Worm (Caenorhabditis elegans) whole organism, L1 larva: ENCODE measurements around the gene F42A10.5.

Source experiments
- C04F5.9 ChIP-seq: sonication (generic microtip); optimal IDR thresholded peaks from 2 replicates; lab custom pipeline; 2016; ENCODE audit warnings: missing genetic modification characterization, missing compliant biosample characterization
- C34B4.2 ChIP-seq: sonication (generic microtip); optimal IDR thresholded peaks from 2 replicates; lab custom pipeline; 2017; ENCODE audit warnings: mild to moderate bottlenecking, missing genetic modification characterization, missing compliant biosample characterization
- alr-1 ChIP-seq: fragments of 200-800 bp; sonication (Bioruptor generic); optimal IDR thresholded peaks from 2 replicates; lab custom pipeline; 2018; ENCODE audit warnings: borderline replicate concordance, mild to moderate bottlenecking, missing genetic modification characterization, missing compliant biosample characterization
- blmp-1 ChIP-seq: fragments of 150-350 bp; optimal IDR thresholded peaks from 2 replicates; lab custom pipeline; 2014; ENCODE audit warnings: missing biosample characterization, missing genetic modification characterization
- ceh-8 ChIP-seq: fragments of 200-800 bp; sonication (Bioruptor generic); optimal IDR thresholded peaks from 2 replicates; lab custom pipeline; 2018; ENCODE audit warnings: mild to moderate bottlenecking, missing genetic modification characterization, moderate library complexity, missing compliant biosample characterization
- ceh-82 ChIP-seq, 3 experiments: fragments of 150-350 bp in 1 of 3; sonication (generic microtip) in 2 of 3; optimal IDR thresholded peaks; 2 replicates each; lab custom pipeline; 2014 to 2017; ENCODE audit warnings: missing biosample characterization in 3 of 3, missing genetic modification characterization in 3 of 3
- ceh-88 ChIP-seq: fragments of 200-800 bp; sonication (Bioruptor generic); IDR thresholded peaks from 2 replicates; pipeline ENCODE4 v1.3.6; 2022; ENCODE audit warnings: missing genetic modification characterization, missing compliant biosample characterization
- ceh-90 ChIP-seq: sonication (generic microtip); optimal IDR thresholded peaks from 2 replicates; lab custom pipeline; 2016; ENCODE audit warnings: missing genetic modification characterization, missing compliant biosample characterization
- ces-1 ChIP-seq: fragments of 150-350 bp; optimal IDR thresholded peaks from 2 replicates; lab custom pipeline; 2014; ENCODE audit warnings: missing biosample characterization, missing genetic modification reagents, missing genetic modification characterization
- dpl-1 ChIP-seq, 3 experiments: fragments of 150-350 bp in 2 of 3; sonication (generic microtip) in 1 of 3; optimal IDR thresholded peaks; 2 replicates each; lab custom pipeline; 2014 to 2017; ENCODE audit warnings: missing biosample characterization in 3 of 3, missing genetic modification characterization in 3 of 3, missing genetic modification reagents in 3 of 3
- dsc-1 ChIP-seq: sonication (generic microtip); optimal IDR thresholded peaks from 2 replicates; lab custom pipeline; 2016; ENCODE audit warnings: mild to moderate bottlenecking, missing genetic modification characterization, missing compliant biosample characterization
- efl-3 ChIP-seq: fragments of 200-800 bp; sonication (Bioruptor generic); optimal IDR thresholded peaks from 2 replicates; lab custom pipeline; 2018; ENCODE audit warnings: mild to moderate bottlenecking, missing genetic modification characterization, missing compliant biosample characterization
- egl-13 ChIP-seq: sonication (generic microtip); optimal IDR thresholded peaks from 2 replicates; lab custom pipeline; 2016; ENCODE audit warnings: missing genotype, missing genetic modification reagents, missing genetic modification characterization, missing compliant biosample characterization
- elt-2 ChIP-seq: sonication (generic microtip); optimal IDR thresholded peaks from 2 replicates; lab custom pipeline; 2016; ENCODE audit warnings: missing genetic modification characterization, mild to moderate bottlenecking, inconsistent platforms, missing compliant biosample characterization, missing genetic modification reagents
- elt-3 ChIP-seq, 6 experiments: fragments of 150-350 bp in 1 of 6; sonication (generic microtip); optimal IDR thresholded peaks; 2 replicates each; lab custom pipeline; 2017 to 2018; ENCODE audit warnings: missing biosample characterization in 6 of 6, missing genetic modification characterization in 6 of 6, inconsistent platforms in 1 of 6
- ets-5 ChIP-seq: fragments of 200-800 bp; sonication (Bioruptor generic); IDR thresholded peaks from 2 replicates; pipeline ENCODE4 v1.3.6; 2022; ENCODE audit warnings: missing genetic modification characterization, missing compliant biosample characterization
- fkh-4 ChIP-seq: sonication (generic microtip); optimal IDR thresholded peaks from 2 replicates; lab custom pipeline; 2016; ENCODE audit warnings: missing compliant biosample characterization, missing genetic modification characterization, borderline replicate concordance
- fkh-8 ChIP-seq: sonication (generic microtip); optimal IDR thresholded peaks from 2 replicates; lab custom pipeline; 2016; ENCODE audit warnings: mild to moderate bottlenecking, missing genetic modification characterization, missing compliant biosample characterization
- fos-1 ChIP-seq: fragments of 150-350 bp; optimal IDR thresholded peaks from 2 replicates; lab custom pipeline; 2014; ENCODE audit warnings: missing biosample characterization, missing genetic modification characterization
- hlh-17 ChIP-seq: fragments of 200-800 bp; sonication (Bioruptor generic); optimal IDR thresholded peaks from 2 replicates; lab custom pipeline; 2018; ENCODE audit warnings: missing genetic modification characterization, mild to moderate bottlenecking, missing compliant biosample characterization, moderate library complexity, borderline replicate concordance
- hlh-4 ChIP-seq: sonication (generic microtip); optimal IDR thresholded peaks from 2 replicates; lab custom pipeline; 2016; ENCODE audit warnings: mild to moderate bottlenecking, missing genetic modification characterization, missing compliant biosample characterization
- hpl-2 ChIP-seq: fragments of 150-350 bp; optimal IDR thresholded peaks from 2 replicates; lab custom pipeline; 2014; ENCODE audit warnings: missing biosample characterization, missing genetic modification reagents, missing genetic modification characterization
- irx-1 ChIP-seq: sonication (generic microtip); optimal IDR thresholded peaks from 2 replicates; lab custom pipeline; 2016; ENCODE audit warnings: missing genetic modification characterization, missing compliant biosample characterization
- lin-13 ChIP-seq: fragments of 150-350 bp; optimal IDR thresholded peaks from 2 replicates; lab custom pipeline; 2014; ENCODE audit warnings: missing biosample characterization, missing genetic modification reagents, missing genetic modification characterization
- lin-14 ChIP-seq: fragments of 200-800 bp; sonication (Bioruptor generic); optimal IDR thresholded peaks from 2 replicates; lab custom pipeline; 2018; ENCODE audit warnings: mild to moderate bottlenecking, missing genetic modification characterization, moderate library complexity, missing compliant biosample characterization
- lin-39 ChIP-seq: fragments of 150-350 bp; optimal IDR thresholded peaks from 2 replicates; lab custom pipeline; 2014; ENCODE audit warnings: missing biosample characterization, missing genetic modification reagents, missing genetic modification characterization
- lir-3 ChIP-seq: sonication (generic microtip); optimal IDR thresholded peaks from 2 replicates; lab custom pipeline; 2016; ENCODE audit warnings: mild to moderate bottlenecking, missing genetic modification characterization, moderate library complexity, missing compliant biosample characterization; ENCODE audit not compliant: poor library complexity
- lsy-2 ChIP-seq, 2 experiments: fragments of 150-350 bp; optimal IDR thresholded peaks; 2 replicates each; lab custom pipeline; 2014; ENCODE audit warnings: missing biosample characterization in 2 of 2, missing genetic modification characterization in 2 of 2
- mep-1 ChIP-seq: fragments of 150-350 bp; optimal IDR thresholded peaks from 2 replicates; lab custom pipeline; 2014; ENCODE audit warnings: missing biosample characterization, missing genetic modification characterization
- nhr-12 ChIP-seq: sonication (generic microtip); optimal IDR thresholded peaks from 2 replicates; lab custom pipeline; 2017; ENCODE audit warnings: missing biosample characterization, missing genetic modification characterization
- nhr-19 ChIP-seq: fragments of 200-800 bp; sonication (Bioruptor generic); conservative IDR thresholded peaks from 2 replicates; pipeline ENCODE4 v1.3.6; 2022; ENCODE audit warnings: missing genetic modification characterization, missing compliant biosample characterization
- nhr-237 ChIP-seq: fragments of 150-350 bp; optimal IDR thresholded peaks from 2 replicates; lab custom pipeline; 2014; ENCODE audit warnings: missing biosample characterization, missing genetic modification characterization
- nhr-47 ChIP-seq: sonication (generic microtip); optimal IDR thresholded peaks from 2 replicates; lab custom pipeline; 2016; ENCODE audit warnings: mild to moderate bottlenecking, missing genetic modification characterization, moderate library complexity, missing compliant biosample characterization
- nhr-71 ChIP-seq: sonication (generic microtip); optimal IDR thresholded peaks from 2 replicates; lab custom pipeline; 2016; ENCODE audit warnings: mild to moderate bottlenecking, missing genetic modification characterization, moderate library complexity, missing compliant biosample characterization
- nhr-85 ChIP-seq: sonication (generic microtip); peaks from one replicate; lab custom pipeline; 2016; ENCODE audit warnings: missing genetic modification characterization, inconsistent platforms, missing compliant biosample characterization
- nhr-90 ChIP-seq: sonication (generic microtip); optimal IDR thresholded peaks from 2 replicates; lab custom pipeline; 2016; ENCODE audit warnings: mild to moderate bottlenecking, missing genetic modification characterization, missing compliant biosample characterization; ENCODE audit not compliant: poor library complexity
- pag-3 ChIP-seq: sonication (generic microtip); optimal IDR thresholded peaks from 2 replicates; lab custom pipeline; 2017; ENCODE audit warnings: missing genetic modification characterization, mild to moderate bottlenecking, missing compliant biosample characterization, antibody characterized with exemption, borderline replicate concordance; ENCODE audit not compliant: insufficient read depth
- pqm-1 ChIP-seq: sonication (generic microtip); optimal IDR thresholded peaks from 3 replicates; lab custom pipeline; 2017; ENCODE audit warnings: missing biosample characterization, missing genetic modification characterization
- rnt-1 ChIP-seq: sonication (generic microtip); optimal IDR thresholded peaks from 2 replicates; lab custom pipeline; 2016; ENCODE audit warnings: mild to moderate bottlenecking, missing genetic modification characterization, moderate library complexity, missing compliant biosample characterization
- snu-23 ChIP-seq: sonication (generic microtip); optimal IDR thresholded peaks from 2 replicates; lab custom pipeline; 2016; ENCODE audit warnings: missing genetic modification characterization, missing compliant biosample characterization
- sptf-1 ChIP-seq: fragments of 150-350 bp; optimal IDR thresholded peaks from 2 replicates; lab custom pipeline; 2014; ENCODE audit warnings: missing biosample characterization, missing genetic modification characterization
- sup-37 ChIP-seq: fragments of 200-800 bp; sonication (Bioruptor generic); optimal IDR thresholded peaks from 2 replicates; lab custom pipeline; 2018; ENCODE audit warnings: mild to moderate bottlenecking, missing genetic modification characterization, missing compliant biosample characterization
- swsn-7 ChIP-seq: sonication (generic microtip); optimal IDR thresholded peaks from 2 replicates; lab custom pipeline; 2016; ENCODE audit warnings: missing genetic modification characterization, missing compliant biosample characterization
- tbx-2 ChIP-seq: sonication (generic microtip); optimal IDR thresholded peaks from 2 replicates; lab custom pipeline; 2016; ENCODE audit warnings: missing genetic modification characterization, missing compliant biosample characterization
- tlp-1 ChIP-seq: fragments of 150-350 bp; optimal IDR thresholded peaks from 2 replicates; lab custom pipeline; 2014; ENCODE audit warnings: missing biosample characterization, missing genetic modification characterization
- unc-130 ChIP-seq: fragments of 150-350 bp; optimal IDR thresholded peaks from 2 replicates; lab custom pipeline; 2017; ENCODE audit warnings: missing biosample characterization, missing genetic modification characterization, inconsistent platforms
- unc-62 ChIP-seq: fragments of 150-350 bp; optimal IDR thresholded peaks from 2 replicates; lab custom pipeline; 2014; ENCODE audit warnings: missing biosample characterization, missing genetic modification reagents, missing genetic modification characterization
- xbp-1 ChIP-seq: sonication (generic microtip); optimal IDR thresholded peaks from 2 replicates; lab custom pipeline; 2016; ENCODE audit warnings: missing genetic modification characterization, missing compliant biosample characterization
- zip-4 ChIP-seq: fragments of 200-800 bp; sonication (Bioruptor generic); optimal IDR thresholded peaks from 2 replicates; lab custom pipeline; 2018; ENCODE audit warnings: mild to moderate bottlenecking, missing genetic modification characterization, moderate library complexity, missing compliant biosample characterization

Gene F42A10.5

DNA sequence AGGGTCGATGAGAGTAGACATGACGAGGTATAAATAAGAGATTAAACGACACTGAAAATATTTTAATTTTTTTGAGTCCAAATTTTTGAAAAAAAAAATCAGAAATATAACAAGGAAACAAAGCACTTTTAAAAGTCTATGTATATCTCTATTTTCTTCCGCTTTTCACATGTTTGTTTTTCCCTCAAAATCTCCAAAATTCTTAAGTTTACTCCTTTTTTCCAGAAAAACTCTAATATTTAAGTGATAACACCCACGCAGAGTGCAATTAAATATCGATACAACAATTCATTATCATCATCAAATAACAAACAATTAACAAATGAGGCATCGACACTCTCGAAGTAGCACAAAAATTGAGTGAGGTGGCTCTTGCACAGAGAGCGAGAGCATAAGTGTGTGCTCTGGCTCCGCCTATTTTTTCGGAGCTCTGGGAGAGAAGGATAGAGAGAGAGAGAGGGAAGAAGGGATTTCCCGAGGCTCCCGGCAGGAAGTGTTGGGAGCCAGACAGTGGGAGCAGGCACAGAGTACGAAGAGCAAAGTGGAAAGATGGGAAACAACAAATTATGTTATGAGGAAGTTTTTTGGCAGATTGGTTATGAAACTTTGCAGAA lies 15.5 kb downstream of the F42A10.5 start, which contains the start of gene anmt-2 (continued):
- no peak for TF ChIP-seq fkh-8 (tag; lab: Kevin White, UChicago)
- no peak for TF ChIP-seq zip-4 (GFP tag; lab: Kevin White, UChicago)
- TF ChIP-seq snu-23 = peak; percentile 15
- TF ChIP-seq dsc-1 = peak; percentile 43
- no peak for TF ChIP-seq C04F5.9 (tag; lab: Kevin White, UChicago)
- TF ChIP-seq efl-3 (GFP tag; lab: Kevin White, UChicago) = no peak
- no peak for TF ChIP-seq hlh-4 (tag; lab: Kevin White, UChicago)
- TF ChIP-seq nhr-85 (tag; lab: Kevin White, UChicago) = no peak
- TF ChIP-seq rnt-1 (tag; lab: Kevin White, UChicago) = peak; percentile 50
- TF ChIP-seq lin-14 (GFP tag; lab: Kevin White, UChicago) = peak; percentile 50
- no peak for TF ChIP-seq nhr-237 (tag; lab: Kevin White, UChicago)
- no peak for TF ChIP-seq sup-37 (GFP tag; lab: Kevin White, UChicago)
- TF ChIP-seq pqm-1 (tag; lab: Kevin White, UChicago) = no peak
- no peak for TF ChIP-seq ets-5 (GFP tag; lab: Robert Waterston, UW)
- TF ChIP-seq sptf-1 (tag; lab: Kevin White, UChicago) = no peak
- no peak; the same call in 1 of the 2 replicates for TF ChIP-seq nhr-19 (GFP tag; lab: Robert Waterston, UW)
- TF ChIP-seq ceh-88 (GFP tag; lab: Robert Waterston, UW) = no peak
- TF ChIP-seq fos-1 (tag; lab: Kevin White, UChicago) = no peak
- TF ChIP-seq nhr-90 (tag; lab: Kevin White, UChicago) = no peak
- TF ChIP-seq alr-1 (tag; lab: Kevin White, UChicago) = no peak
- no peak for TF ChIP-seq ceh-82 (tag; optimal IDR thresholded peaks at IDR 0.05; lab: Kevin White, UChicago)
- no peak for TF ChIP-seq C34B4.2 (tag; lab: Kevin White, UChicago)
- TF ChIP-seq swsn-7 = no peak
- peak; percentile 58 for TF ChIP-seq nhr-71 (tag; lab: Kevin White, UChicago)
- TF ChIP-seq ceh-8 = no peak
- no peak for TF ChIP-seq elt-3 (tag; optimal IDR thresholded peaks at IDR 0.05; lab: Kevin White, UChicago)
- no peak for TF ChIP-seq dpl-1 (GFP tag; optimal IDR thresholded peaks at IDR 0.05; lab: Kevin White, UChicago)
- no peak for TF ChIP-seq tlp-1 (tag; lab: Kevin White, UChicago)
- peak; percentile 3 for TF ChIP-seq tbx-2 (tag; lab: Kevin White, UChicago)
- no peak for TF ChIP-seq lin-13
- no peak for TF ChIP-seq xbp-1
- TF ChIP-seq elt-2 (tag; lab: Kevin White, UChicago) = no peak
- no peak for TF ChIP-seq ceh-90 (tag; lab: Kevin White, UChicago)

- TF ChIP-seq nhr-12 (tag; lab: Kevin White, UChicago) (no peak), ceh-82 (tag; optimal IDR thresholded peaks at IDR 0.05; lab: Kevin White, UChicago) (no peak), lir-3 (tag; lab: Kevin White, UChicago) (no peak), nhr-85 (tag; lab: Kevin White, UChicago) (no peak), sup-37 (GFP tag; lab: Kevin White, UChicago) (no peak), irx-1 (no peak), fkh-4 (tag; lab: Kevin White, UChicago) (peak; percentile 66), dsc-1 (peak; percentile 93), ces-1 (GFP tag; lab: Kevin White, UChicago) (no peak), xbp-1 (no peak), lsy-2 (tag; optimal IDR thresholded peaks at IDR 0.05; lab: Kevin White, UChicago) (peak in 1 of 2 experiments; percentile 31), elt-3 (tag; optimal IDR thresholded peaks at IDR 0.05; lab: Kevin White, UChicago) (no peak), C34B4.2 (tag; lab: Kevin White, UChicago) (no peak), hpl-2 (GFP tag; lab: Kevin White, UChicago) (no peak), unc-62 (GFP tag; lab: Kevin White, UChicago) (no peak), lin-39 (tag; lab: Kevin White, UChicago) (no peak), lin-13 (no peak), hlh-17 (GFP tag; lab: Kevin White, UChicago) (no peak), blmp-1 (tag; lab: Kevin White, UChicago) (no peak), lin-14 (GFP tag; lab: Kevin White, UChicago) (peak; percentile 65), nhr-71 (tag; lab: Kevin White, UChicago) (peak; percentile 20), unc-130 (tag; lab: Kevin White, UChicago) (no peak), nhr-90 (tag; lab: Kevin White, UChicago) (no peak), mep-1 (tag; lab: Kevin White, UChicago) (peak; percentile 15), egl-13 (tag; lab: Kevin White, UChicago) (no peak), pag-3 (peak; percentile 95), nhr-47 (tag; lab: Kevin White, UChicago) (no peak)
Measured at ce11 chrIII:6155787-6156186, 17.5 kb downstream of the F42A10.5 start.
